Worm (Caenorhabditis elegans): ENCODE results near the gene psr-1.

The psr-1 gene

ce11 chrIV:4652365-4652844 is 657 bp upstream of the psr-1 start, which contains the start of gene F29B9.5 (continued):
- TF ChIP-seq F49E8.2 (tag; optimal IDR thresholded peaks at IDR 0.05; ENCODE audit: insufficient read depth) (peak; percentile 75), T26A5.8 (tag; optimal IDR thresholded peaks at IDR 0.05) (no peak), snpc-1.3 (tag; optimal IDR thresholded peaks at IDR 0.05; ENCODE audit: insufficient read depth) (no peak), ceh-100 (GFP tag; IDR thresholded peaks at IDR 0.05) (0 out of 2 replicates have a peak, but pooled peaks have one; percentile 14), aptf-3 (GFP tag; IDR thresholded peaks at IDR 0.05) (0 out of 2 replicates have a peak, but pooled peaks have one; percentile 45), xnd-1 (tag; optimal IDR thresholded peaks at IDR 0.05) (peak; percentile 41), ztf-28 (GFP tag; IDR thresholded peaks at IDR 0.05) (no peak), ceh-40 (GFP tag; IDR thresholded peaks at IDR 0.05) (0 out of 2 replicates have a peak, but pooled peaks have one; percentile 26), lag-1 (GFP tag; IDR thresholded peaks at IDR 0.05) (no peak), lir-1 (GFP tag; conservative IDR thresholded peaks at IDR 0.05) (no peak), ceh-91 (GFP tag; IDR thresholded peaks at IDR 0.05) (no peak), D2030.7 (GFP tag; IDR thresholded peaks at IDR 0.05) (0 out of 2 replicates have a peak, but pooled peaks have one; percentile 9), dpl-1 (GFP tag; optimal IDR thresholded peaks at IDR 0.05) (no peak), mxl-1 (tag; optimal IDR thresholded peaks at IDR 0.05) (no peak), egl-18 (GFP tag; IDR thresholded peaks at IDR 0.05) (no peak), bed-1 (GFP tag; IDR thresholded peaks at IDR 0.05) (no peak), cebp-2 (GFP tag; IDR thresholded peaks at IDR 0.05) (0 out of 2 replicates have a peak, but pooled peaks have one; percentile 41), lin-26 (GFP tag; IDR thresholded peaks at IDR 0.05) (peak; percentile 62; the same call in 1 of the 2 replicates), madf-6 (GFP tag; IDR thresholded peaks at IDR 0.05) (peak; percentile 68), F52B5.7 (tag; optimal IDR thresholded peaks at IDR 0.05) (peak; percentile 42), sea-2 (GFP tag; IDR thresholded peaks at IDR 0.05) (no peak), atf-7 (tag; optimal IDR thresholded peaks at IDR 0.05) (peak; percentile 13), cebp-1 (GFP tag; IDR thresholded peaks at IDR 0.05) (no peak), cebp-1 (tag; optimal IDR thresholded peaks at IDR 0.05) (peak; percentile 4), ztf-6 (GFP tag; IDR thresholded peaks at IDR 0.05) (no peak), ceh-79 (tag; optimal IDR thresholded peaks at IDR 0.05) (peak; percentile 51), T07F8.4 (tag; optimal IDR thresholded peaks at IDR 0.05) (peak; percentile 18), dox-1 (GFP tag; IDR thresholded peaks at IDR 0.05) (peak; percentile 24; the same call in 1 of the 2 replicates), snpc-1.1 (tag; optimal IDR thresholded peaks at IDR 0.05; ENCODE audit: insufficient read depth) (no peak), nhr-120 (GFP tag; IDR thresholded peaks at IDR 0.05) (no peak), unc-130 (GFP tag; optimal IDR thresholded peaks at IDR 0.05) (no peak), akir-1 (GFP tag; optimal IDR thresholded peaks at IDR 0.05) (no peak), lin-40 (tag; optimal IDR thresholded peaks at IDR 0.05) (no peak), B0336.3 (GFP tag; IDR thresholded peaks at IDR 0.05) (peak; percentile 86), zim-3 (tag; optimal IDR thresholded peaks at IDR 0.05) (peak; percentile 13), nhr-80 (tag; optimal IDR thresholded peaks at IDR 0.05) (no peak), lsy-27 (tag; optimal IDR thresholded peaks at IDR 0.05; ENCODE audit: borderline replicate concordance, insufficient read depth) (no peak), snpc-4 (GFP tag; optimal IDR thresholded peaks at IDR 0.05) (peak; percentile 2), snpc-4 (tag; optimal IDR thresholded peaks at IDR 0.05) (peak in 1 of 4 experiments; percentile 18), snpc-3.4 (tag; optimal IDR thresholded peaks at IDR 0.05) (peak; percentile 41), tlf-1 (GFP tag; optimal IDR thresholded peaks at IDR 0.05) (peak; percentile 6), C17E4.6 (GFP tag; IDR thresholded peaks at IDR 0.05) (no peak), die-1 (tag; optimal IDR thresholded peaks at IDR 0.05) (no peak), Y56A3A.18 (GFP tag; IDR thresholded peaks at IDR 0.05) (peak; percentile 36; the same call in 1 of the 2 replicates)
